Fruit fly (Drosophila melanogaster): ENCODE data around the gene CG1958.
A peak's percentile ranks its signal among the peaks of the same experiment; 100 is the strongest.

DNA sequence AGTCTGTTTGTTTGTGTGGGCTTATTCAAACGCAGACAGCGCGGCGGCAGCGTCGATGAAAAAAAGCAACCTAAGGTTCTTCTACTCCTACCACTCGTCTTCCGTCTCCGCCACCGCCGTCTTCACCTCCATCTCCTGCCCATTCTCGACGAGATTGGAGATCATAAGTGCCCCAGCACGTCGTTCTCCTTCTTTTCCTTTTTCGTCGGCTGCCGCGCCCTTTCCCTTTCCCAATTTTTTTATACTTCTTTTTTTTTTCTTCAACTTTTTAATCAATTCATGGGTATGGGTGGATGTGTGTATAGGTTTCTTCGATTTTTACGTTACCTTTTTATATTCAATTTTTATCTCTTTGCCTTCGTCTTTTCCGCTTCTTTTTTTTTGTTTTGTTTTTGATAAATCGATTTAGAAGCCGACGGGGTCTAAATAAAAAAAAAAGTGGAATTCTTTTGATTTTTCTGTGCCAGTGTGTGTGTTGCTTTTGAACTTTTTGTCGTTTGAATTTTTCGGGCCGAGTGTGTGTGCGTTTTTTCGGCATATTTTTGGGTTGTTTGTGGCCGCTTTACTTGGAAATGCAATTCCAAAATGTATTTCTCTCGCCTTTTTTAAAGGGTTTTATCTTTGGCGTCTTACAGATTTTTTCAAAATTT lies 38.2 kb downstream of the CG1958 start:
- TF ChIP-seq Pif1B (GFP tag; optimal IDR thresholded peaks at IDR 0.05): peak; percentile 43
- TF ChIP-seq CG12605 (GFP tag; IDR thresholded peaks at IDR 0.05): peak; percentile 44; the same call in 1 of the 2 replicates
- peak; percentile 59 for TF ChIP-seq CG34367 (tag; optimal IDR thresholded peaks at IDR 0.05)
- peak; percentile 31 for TF ChIP-seq CG9948 (tag; optimal IDR thresholded peaks at IDR 0.05)
- no peak for TF ChIP-seq fd96Ca (GFP tag; IDR thresholded peaks at IDR 0.05)
- TF ChIP-seq CG14655 (GFP tag; optimal IDR thresholded peaks at IDR 0.05): peak; percentile 23
- TF ChIP-seq gl (tag; optimal IDR thresholded peaks at IDR 0.05): peak; percentile 74
- TF ChIP-seq Ets98B (GFP tag; IDR thresholded peaks at IDR 0.05): no peak
- peak; percentile 30 for TF ChIP-seq Pif1A (GFP tag; optimal IDR thresholded peaks at IDR 0.05)
- TF ChIP-seq CG17806 (tag; optimal IDR thresholded peaks at IDR 0.05): no peak
- no peak for TF ChIP-seq CG4496 (GFP tag; IDR thresholded peaks at IDR 0.05)
- no peak for TF ChIP-seq CG10348 (GFP tag; IDR thresholded peaks at IDR 0.05)
- TF ChIP-seq EcR (GFP tag; optimal IDR thresholded peaks at IDR 0.05): peak; percentile 45
- peak; percentile 51 for TF ChIP-seq CG15710 (tag; optimal IDR thresholded peaks at IDR 0.05)
